Worm (Caenorhabditis elegans) whole organism, L4 larva: ENCODE measurements around the gene T05A8.7.
A peak's percentile ranks its signal among the peaks of the same experiment; 100 is the strongest.

Experiments used
- F26F4.8 ChIP-seq: fragments of 200-800 bp; sonication (Bioruptor generic); conservative IDR thresholded peaks from 2 replicates; pipeline ENCODE4 v1.3.6; 2022; ENCODE audit warnings: missing genetic modification characterization, missing compliant biosample characterization
- F44E2.7 ChIP-seq: fragments of 200-800 bp; sonication (Bioruptor generic); IDR thresholded peaks from 2 replicates; pipeline ENCODE4 v2.1.2; 2022; ENCODE audit warnings: missing genetic modification characterization, missing compliant biosample characterization
- F49E8.2 ChIP-seq: sonication (generic microtip); optimal IDR thresholded peaks from 2 replicates; lab custom pipeline; 2016; ENCODE audit warnings: missing compliant biosample characterization, mild to moderate bottlenecking, missing genetic modification characterization, borderline replicate concordance
- Y48G9A.11 ChIP-seq: fragments of 200-800 bp; sonication (Bioruptor generic); IDR thresholded peaks from 2 replicates; pipeline ENCODE4 v1.3.6; 2022; ENCODE audit warnings: missing genetic modification reagents, missing genetic modification characterization, missing compliant biosample characterization
- Y75B8A.6 ChIP-seq: fragments of 200-800 bp; sonication (Bioruptor generic); IDR thresholded peaks from 2 replicates; pipeline ENCODE4 v1.3.6; 2022; ENCODE audit warnings: missing genetic modification reagents, missing genetic modification characterization, missing compliant biosample characterization
- ZK337.2 ChIP-seq: fragments of 200-800 bp; sonication (Bioruptor generic); IDR thresholded peaks from 2 replicates; pipeline ENCODE4 v1.3.6; 2022; ENCODE audit warnings: missing genetic modification reagents, missing genetic modification characterization, missing compliant biosample characterization
- aha-1 ChIP-seq: fragments of 150-350 bp; peaks from one replicate; lab custom pipeline; 2014; ENCODE audit warnings: missing biosample characterization, missing genetic modification characterization
- ceh-28 ChIP-seq: fragments of 150-350 bp; optimal IDR thresholded peaks from 2 replicates; lab custom pipeline; 2014; ENCODE audit warnings: missing biosample characterization, missing genetic modification reagents, missing genetic modification characterization
- ceh-44 ChIP-seq: fragments of 200-800 bp; sonication (Bioruptor generic); IDR thresholded peaks from 2 replicates; pipeline ENCODE4 v1.3.6; 2022; ENCODE audit warnings: missing genetic modification reagents, missing genetic modification characterization, missing compliant biosample characterization
- daf-12 ChIP-seq: fragments of 150-350 bp; optimal IDR thresholded peaks from 2 replicates; lab custom pipeline; 2014; ENCODE audit warnings: missing biosample characterization, missing genetic modification reagents, missing genetic modification characterization
- daf-16 ChIP-seq, 3 experiments: sonication (generic microtip); optimal IDR thresholded peaks; 2 replicates each; lab custom pipeline; 2016 to 2017; ENCODE audit warnings: missing genetic modification characterization in 3 of 3, missing genetic modification reagents in 3 of 3, mild to moderate bottlenecking in 2 of 3, missing compliant biosample characterization in 2 of 3, missing biosample characterization in 1 of 3, moderate library complexity in 1 of 3
- daf-19 ChIP-seq: fragments of 200-800 bp; sonication (Bioruptor generic); conservative IDR thresholded peaks from 2 replicates; pipeline ENCODE4 v1.3.6; 2022; ENCODE audit warnings: missing genetic modification characterization, missing compliant biosample characterization
- dmd-9 ChIP-seq: fragments of 200-800 bp; sonication (Bioruptor generic); IDR thresholded peaks from 2 replicates; pipeline ENCODE4 v1.3.6; 2022; ENCODE audit warnings: missing genetic modification reagents, missing genetic modification characterization, missing compliant biosample characterization
- dpl-1 ChIP-seq: fragments of 150-350 bp; optimal IDR thresholded peaks from 2 replicates; lab custom pipeline; 2014; ENCODE audit warnings: missing biosample characterization, missing genetic modification reagents, missing genetic modification characterization
- dve-1 ChIP-seq: sonication (generic microtip); optimal IDR thresholded peaks from 2 replicates; lab custom pipeline; 2017; ENCODE audit warnings: antibody characterized with exemption, mild to moderate bottlenecking, missing genetic modification characterization, missing compliant biosample characterization; ENCODE audit not compliant: insufficient read depth
- egl-27 ChIP-seq: sonication (generic microtip); optimal IDR thresholded peaks from 3 replicates; lab custom pipeline; 2017; ENCODE audit warnings: missing biosample characterization, missing genetic modification reagents, missing genetic modification characterization
- fkh-10 ChIP-seq: fragments of 150-350 bp; optimal IDR thresholded peaks from 2 replicates; lab custom pipeline; 2014; ENCODE audit warnings: missing biosample characterization, missing genetic modification reagents, missing genetic modification characterization
- gei-8 ChIP-seq: fragments of 200-800 bp; sonication (Bioruptor generic); optimal IDR thresholded peaks from 2 replicates; lab custom pipeline; 2018; ENCODE audit warnings: mild to moderate bottlenecking, missing genetic modification characterization, missing compliant biosample characterization
- lim-7 ChIP-seq: fragments of 200-800 bp; sonication (Bioruptor generic); IDR thresholded peaks from 2 replicates; pipeline ENCODE4 v1.3.6; 2022; ENCODE audit warnings: missing genetic modification characterization, missing compliant biosample characterization
- lin-15B ChIP-seq: fragments of 150-350 bp; sonication (generic microtip); optimal IDR thresholded peaks from 3 replicates; lab custom pipeline; 2014; ENCODE audit warnings: missing biosample characterization, missing genetic modification characterization
- lin-29 ChIP-seq: fragments of 200-800 bp; sonication (Bioruptor generic); IDR thresholded peaks from 2 replicates; pipeline ENCODE4 v1.3.6; 2022; ENCODE audit warnings: missing genetic modification reagents, missing genetic modification characterization, missing compliant biosample characterization
- lin-38 ChIP-seq: fragments of 200-800 bp; sonication (Bioruptor generic); IDR thresholded peaks from 2 replicates; pipeline ENCODE4 v1.3.6; 2022; ENCODE audit warnings: missing genetic modification reagents, missing genetic modification characterization, missing compliant biosample characterization
- lin-39 ChIP-seq: fragments of 150-350 bp; optimal IDR thresholded peaks from 2 replicates; lab custom pipeline; 2014; ENCODE audit warnings: missing biosample characterization, missing genetic modification reagents, missing genetic modification characterization
- lir-3 ChIP-seq: sonication (generic microtip); optimal IDR thresholded peaks from 2 replicates; lab custom pipeline; 2016; ENCODE audit warnings: mild to moderate bottlenecking, missing genetic modification characterization, missing compliant biosample characterization
- madf-5 ChIP-seq, 2 experiments: fragments of 200-800 bp; sonication (Bioruptor generic); IDR thresholded peaks; 2 replicates each; pipeline ENCODE4 v1.3.6; 2022; ENCODE audit warnings: missing compliant biosample characterization in 2 of 2, missing genetic modification characterization in 2 of 2
- mep-1 ChIP-seq: fragments of 150-350 bp; sonication (generic microtip); optimal IDR thresholded peaks from 3 replicates; lab custom pipeline; 2014; ENCODE audit warnings: missing biosample characterization, missing genetic modification characterization
- mes-2 ChIP-seq: sonication (generic microtip); optimal IDR thresholded peaks from 2 replicates; lab custom pipeline; 2016; ENCODE audit warnings: missing genotype, mild to moderate bottlenecking, missing genetic modification characterization, missing compliant biosample characterization; ENCODE audit not compliant: poor library complexity, severe bottlenecking
- nhr-111 ChIP-seq: fragments of 200-800 bp; sonication (Bioruptor generic); optimal IDR thresholded peaks from 2 replicates; lab custom pipeline; 2018; ENCODE audit warnings: mild to moderate bottlenecking, missing genetic modification characterization, missing compliant biosample characterization
- nhr-48 ChIP-seq: sonication (generic microtip); optimal IDR thresholded peaks from 2 replicates; lab custom pipeline; 2016; ENCODE audit warnings: mild to moderate bottlenecking, missing genetic modification characterization, missing compliant biosample characterization
- nhr-6 ChIP-seq: fragments of 150-350 bp; optimal IDR thresholded peaks from 2 replicates; lab custom pipeline; 2014; ENCODE audit warnings: missing biosample characterization, missing genetic modification characterization
- nhr-76 ChIP-seq: fragments of 150-350 bp; optimal IDR thresholded peaks from 2 replicates; lab custom pipeline; 2014; ENCODE audit warnings: missing biosample characterization, missing genetic modification characterization
- nhr-77 ChIP-seq: fragments of 150-350 bp; optimal IDR thresholded peaks from 2 replicates; lab custom pipeline; 2014; ENCODE audit warnings: missing biosample characterization, missing genetic modification characterization
- saeg-2 ChIP-seq: fragments of 200-800 bp; sonication (Bioruptor generic); IDR thresholded peaks from 2 replicates; pipeline ENCODE4 v1.3.6; 2022; ENCODE audit warnings: missing genetic modification reagents, missing genetic modification characterization, missing compliant biosample characterization
- set-16 ChIP-seq: fragments of 200-800 bp; sonication (Bioruptor generic); IDR thresholded peaks from 2 replicates; pipeline ENCODE4 v1.3.6; 2022; ENCODE audit warnings: missing genetic modification reagents, missing genetic modification characterization, missing compliant biosample characterization
- skn-1 ChIP-seq: fragments of 150-350 bp; optimal IDR thresholded peaks from 2 replicates; lab custom pipeline; 2014; ENCODE audit warnings: missing biosample characterization, missing genetic modification characterization
- snpc-1.2 ChIP-seq: fragments of 200-800 bp; sonication (Bioruptor generic); IDR thresholded peaks from 2 replicates; pipeline ENCODE4 v1.3.6; 2022; ENCODE audit warnings: missing genetic modification reagents, missing genetic modification characterization, missing compliant biosample characterization
- spr-1 ChIP-seq: sonication (generic microtip); optimal IDR thresholded peaks from 2 replicates; lab custom pipeline; 2016; ENCODE audit warnings: mild to moderate bottlenecking, missing genetic modification characterization, missing compliant biosample characterization
- tag-97 ChIP-seq: fragments of 200-800 bp; sonication (Bioruptor generic); IDR thresholded peaks from 2 replicates; pipeline ENCODE4 v1.3.6; 2022; ENCODE audit warnings: missing genetic modification characterization, missing compliant biosample characterization
- tra-1 ChIP-seq: fragments of 200-800 bp; sonication (Bioruptor generic); IDR thresholded peaks from 2 replicates; pipeline ENCODE4 v1.3.6; 2022; ENCODE audit warnings: missing genetic modification reagents, missing genetic modification characterization, missing compliant biosample characterization
- unc-62 ChIP-seq, 3 experiments: fragments of 150-350 bp in 1 of 3; sonication (generic microtip); optimal IDR thresholded peaks in 2 of 3; peaks in 1 of 3; 1 replicate in 1 of 3; 2 replicates in 2 of 3; lab custom pipeline; 2014 to 2017; ENCODE audit warnings: missing biosample characterization in 3 of 3, missing genetic modification characterization in 3 of 3, missing genetic modification reagents in 3 of 3, missing genotype in 1 of 3
- zfp-3 ChIP-seq: fragments of 200-800 bp; sonication (Bioruptor generic); conservative IDR thresholded peaks from 2 replicates; pipeline ENCODE4 v1.3.6; 2022; ENCODE audit warnings: missing genetic modification reagents, missing genetic modification characterization, missing compliant biosample characterization
- ztf-11 ChIP-seq: fragments of 150-350 bp; optimal IDR thresholded peaks from 2 replicates; lab custom pipeline; 2014; ENCODE audit warnings: missing biosample characterization, missing genetic modification characterization
- ztf-7 ChIP-seq: fragments of 150-350 bp; optimal IDR thresholded peaks from 2 replicates; lab custom pipeline; 2014; ENCODE audit warnings: missing biosample characterization, missing genetic modification characterization

Gene T05A8.7

ce11 chrII:2757954-2758353 lies 15.8 kb upstream of the T05A8.7 start, which contains the start of gene F29A7.8:
Gene F29A7.8 (minus strand): TSS chrII:2758054.
- TF ChIP-seq daf-12 (tag; lab: Kevin White, UChicago), result no peak
- TF ChIP-seq nhr-77 (tag; lab: Kevin White, UChicago), result no peak
- TF ChIP-seq mep-1, result no peak
- peak; percentile 12 for TF ChIP-seq aha-1 (tag; lab: Kevin White, UChicago)
- TF ChIP-seq lin-39, result no peak
- TF ChIP-seq F44E2.7, result no peak

ce11 chrII:2756351-2756750 lies 14.2 kb upstream of the T05A8.7 start:
- TF ChIP-seq dve-1 (no peak), nhr-111 (no peak), aha-1 (tag; lab: Kevin White, UChicago) (peak; percentile 53), unc-62 (GFP tag; optimal IDR thresholded peaks at IDR 0.05 in 1 of 2; lab: Kevin White, UChicago) (peak in 1 of 2 experiments; percentile 94), unc-62 (tag; optimal IDR thresholded peaks at IDR 0.05; lab: Kevin White, UChicago) (no peak)

ce11 chrII:2754595-2754994 lies 12.4 kb upstream of the T05A8.7 start:
- TF ChIP-seq set-16 (GFP tag; lab: Robert Waterston, UW) (peak; percentile 91), snpc-1.2 (no peak), dmd-9 (no peak), lin-29 (GFP tag; lab: Robert Waterston, UW) (no peak), skn-1 (no peak)

- TF ChIP-seq spr-1 (tag; lab: Kevin White, UChicago), result no peak
- no peak for TF ChIP-seq egl-27 (tag; lab: Kevin White, UChicago)
- no peak for TF ChIP-seq lin-15B
- TF ChIP-seq fkh-10 (GFP tag; lab: Kevin White, UChicago), result no peak
- no peak for TF ChIP-seq F26F4.8 (GFP tag; lab: Robert Waterston, UW)
- no peak for TF ChIP-seq lir-3 (tag; lab: Kevin White, UChicago)
Measured at ce11 chrII:2752999-2753398, 10.8 kb upstream of the T05A8.7 start, which contains the start of gene F29A7.3. Gene F29A7.3 (plus strand): TSS chrII:2753299.

- TF ChIP-seq ztf-11 (tag; lab: Kevin White, UChicago), result no peak
- TF ChIP-seq nhr-76 (tag; lab: Kevin White, UChicago), result no peak
- TF ChIP-seq gei-8, result no peak
- TF ChIP-seq Y48G9A.11, result no peak
- peak; percentile 98 for TF ChIP-seq lin-38
- TF ChIP-seq F44E2.7, result no peak
- TF ChIP-seq lin-15B, result no peak
- no peak for TF ChIP-seq nhr-111
- TF ChIP-seq nhr-48 (tag; lab: Kevin White, UChicago), result no peak
- TF ChIP-seq nhr-6 (tag; lab: Kevin White, UChicago), result peak; percentile 3
- TF ChIP-seq tra-1 (GFP tag; lab: Robert Waterston, UW), result 0 out of 2 replicates have a peak, but pooled peaks have one; percentile 6
- peak; percentile 10 for TF ChIP-seq F49E8.2 (tag; lab: Kevin White, UChicago)
- no peak for TF ChIP-seq set-16 (GFP tag; lab: Robert Waterston, UW)
- TF ChIP-seq ceh-44 (GFP tag; lab: Robert Waterston, UW), result no peak
- TF ChIP-seq zfp-3, result no peak
- peak; percentile 97 for TF ChIP-seq mes-2 (tag; lab: Kevin White, UChicago)
- no peak for TF ChIP-seq tag-97 (GFP tag; lab: Robert Waterston, UW)
- peak; percentile 67; the same call in 1 of the 2 replicates for TF ChIP-seq ZK337.2 (GFP tag; lab: Robert Waterston, UW)
- TF ChIP-seq aha-1 (tag; lab: Kevin White, UChicago), result no peak
- TF ChIP-seq ceh-28, result no peak
- TF ChIP-seq Y75B8A.6, result no peak
- TF ChIP-seq dmd-9, result 0 out of 2 replicates have a peak, but pooled peaks have one; percentile 26
- no peak for TF ChIP-seq ztf-7 (tag; lab: Kevin White, UChicago)
- peak; percentile 56 for TF ChIP-seq dpl-1 (GFP tag; lab: Kevin White, UChicago)
- no peak for TF ChIP-seq unc-62 (GFP tag; optimal IDR thresholded peaks at IDR 0.05 in 1 of 2; lab: Kevin White, UChicago)
- TF ChIP-seq unc-62 (tag; optimal IDR thresholded peaks at IDR 0.05; lab: Kevin White, UChicago), result no peak
- no peak for TF ChIP-seq saeg-2 (GFP tag; lab: Robert Waterston, UW)
- no peak for TF ChIP-seq madf-5 (GFP tag; IDR thresholded peaks at IDR 0.05; lab: Robert Waterston, UW)
- no peak for TF ChIP-seq lim-7 (GFP tag; lab: Robert Waterston, UW)
- TF ChIP-seq daf-16 (GFP tag; optimal IDR thresholded peaks at IDR 0.05; lab: Kevin White, UChicago), result no peak
- TF ChIP-seq daf-16 (tag; optimal IDR thresholded peaks at IDR 0.05; lab: Kevin White, UChicago), result no peak
- TF ChIP-seq spr-1 (tag; lab: Kevin White, UChicago), result no peak
- TF ChIP-seq daf-19 (GFP tag; lab: Robert Waterston, UW), result no peak
Measured at ce11 chrII:2752536-2752935, 10.4 kb upstream of the T05A8.7 start, which contains the start of gene F29A7.6. Gene F29A7.6 (minus strand): TSS chrII:2752611.
